Worm (Caenorhabditis elegans): ENCODE data around the gene W02D7.6.

- TF ChIP-seq pha-4 (tag; optimal IDR thresholded peaks at IDR 0.05) = no peak
- no peak for TF ChIP-seq hlh-30 (tag; optimal IDR thresholded peaks at IDR 0.05; ENCODE audit: insufficient read depth)
- no peak for TF ChIP-seq ama-1 (optimal IDR thresholded peaks at IDR 0.05)
- no peak for TF ChIP-seq tbx-7 (tag; optimal IDR thresholded peaks at IDR 0.05)
- no peak for TF ChIP-seq T23F11.4 (GFP tag; optimal IDR thresholded peaks at IDR 0.05)
- no peak for TF ChIP-seq pqm-1 (tag; optimal IDR thresholded peaks at IDR 0.05)
- no peak for TF ChIP-seq fkh-10 (GFP tag; optimal IDR thresholded peaks at IDR 0.05)
- no peak for TF ChIP-seq gmeb-2 (tag; optimal IDR thresholded peaks at IDR 0.05)
- TF ChIP-seq nhr-11 (tag; optimal IDR thresholded peaks at IDR 0.05) = no peak
- TF ChIP-seq elt-2 (tag; optimal IDR thresholded peaks at IDR 0.05) = no peak
- no peak for TF ChIP-seq nfya-1 (tag; optimal IDR thresholded peaks at IDR 0.05)
These were observed 4.6 kb upstream of the W02D7.6 start for ce11 chrV:8305940-8306339.

Measured in whole organism, late embryonic.